Worm (Caenorhabditis elegans): ENCODE measurements around the gene clec-59.

ce11 chrII:10494467-10494866 is 15.2 kb upstream of the clec-59 start, which contains the start of gene ZK666.14:
- TF ChIP-seq egl-27 (tag; optimal IDR thresholded peaks at IDR 0.05) (no peak), elt-1 (tag; optimal IDR thresholded peaks at IDR 0.05) (no peak), snpc-4 (tag; optimal IDR thresholded peaks at IDR 0.05) (no peak), ztf-11 (tag; optimal IDR thresholded peaks at IDR 0.05) (no peak), nhr-11 (tag; optimal IDR thresholded peaks at IDR 0.05) (no peak), nhr-23 (tag; optimal IDR thresholded peaks at IDR 0.05) (no peak), skn-1 (tag; optimal IDR thresholded peaks at IDR 0.05) (no peak)

Measured in whole organism, L2 larva.